Fruit fly (Drosophila melanogaster): ENCODE measurements around the gene Acbp1.

The Acbp1 gene

dm6 chr2L:8204366-8204765, 42.1 kb upstream of the Acbp1 start:
- peak; percentile 32; the same call in 1 of the 3 replicates for TF ChIP-seq mld (GFP tag; IDR thresholded peaks at IDR 0.05; ENCODE audit: partially characterized antibody)
- TF ChIP-seq Pdp1 (GFP tag; optimal IDR thresholded peaks at IDR 0.05): peak in 1 of 2 experiments; percentile 78
- no peak for TF ChIP-seq Myb (GFP tag; optimal IDR thresholded peaks at IDR 0.05)
- no peak for TF ChIP-seq tna (GFP tag; IDR thresholded peaks at IDR 0.05; ENCODE audit: partially characterized antibody)
- 0 out of 3 replicates have a peak, but pooled peaks have one; percentile 10 for TF ChIP-seq ase (GFP tag; IDR thresholded peaks at IDR 0.05)

DNA sequence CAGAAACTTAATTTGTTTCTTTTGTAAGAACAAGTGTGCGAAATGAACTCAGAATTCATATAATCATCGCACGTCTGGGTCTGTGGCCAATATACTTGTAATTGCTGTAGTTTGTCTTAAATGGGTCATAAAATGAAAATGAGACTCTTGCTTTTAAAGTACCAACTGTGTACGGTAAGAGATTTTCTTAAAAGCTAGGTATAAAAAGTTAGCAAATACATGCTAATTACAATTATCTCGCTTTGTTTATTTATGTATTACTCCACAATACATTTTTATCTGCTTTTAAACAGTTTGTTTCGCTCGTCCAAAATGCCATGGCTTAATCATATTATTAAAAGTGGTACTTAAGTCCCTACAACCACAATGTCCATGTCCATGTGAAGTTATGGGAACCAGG, 41.5 kb upstream of the Acbp1 start:
- TF ChIP-seq CG8478 (optimal IDR thresholded peaks at IDR 0.05) (no peak), Stat92E (GFP tag; optimal IDR thresholded peaks at IDR 0.05) (no peak), usp (GFP tag; optimal IDR thresholded peaks at IDR 0.05) (no peak), CG5245 (GFP tag; optimal IDR thresholded peaks at IDR 0.05) (no peak), CG4820 (GFP tag; optimal IDR thresholded peaks at IDR 0.05) (no peak), CG12744 (GFP tag; optimal IDR thresholded peaks at IDR 0.05) (no peak), Ptx1 (GFP tag; IDR thresholded peaks at IDR 0.05) (no peak), B-H2 (GFP tag; optimal IDR thresholded peaks at IDR 0.05) (peak; percentile 2), CG13296 (GFP tag; optimal IDR thresholded peaks at IDR 0.05) (peak; percentile 12), CG13894 (tag; optimal IDR thresholded peaks at IDR 0.05) (peak; percentile 56), CG2678 (tag; optimal IDR thresholded peaks at IDR 0.05) (peak; percentile 31), exex (tag; optimal IDR thresholded peaks at IDR 0.05) (peak; percentile 6), CG12391 (tag; optimal IDR thresholded peaks at IDR 0.05) (no peak), Med (GFP tag) (peak; percentile 5)

dm6 chr2L:8202569-8202968, 40.3 kb upstream of the Acbp1 start:
- TF ChIP-seq ab (GFP tag; optimal IDR thresholded peaks at IDR 0.05) (no peak), nom (GFP tag; optimal IDR thresholded peaks at IDR 0.05) (peak; percentile 69), Hmr (GFP tag; optimal IDR thresholded peaks at IDR 0.05) (no peak)

DNA sequence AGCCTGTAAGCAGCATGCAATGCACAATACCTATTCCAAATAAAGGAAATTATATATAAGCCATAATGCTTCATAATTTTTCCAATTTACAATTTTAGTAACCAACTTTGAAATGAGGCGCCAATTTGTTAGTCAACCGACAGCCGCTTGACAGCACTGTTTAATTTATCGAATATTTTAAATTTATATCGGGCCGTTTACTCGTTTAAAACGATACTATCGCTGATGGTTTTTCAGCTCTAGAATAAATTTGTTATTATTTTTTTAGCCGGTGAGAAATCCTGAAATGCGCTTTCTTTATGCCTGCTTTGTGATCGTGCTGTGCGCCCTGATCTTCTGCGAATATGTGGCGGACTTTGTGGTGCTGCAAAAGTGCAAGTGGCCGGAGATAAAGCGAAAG, 36.5 kb upstream of the Acbp1 start, which contains the start of gene PGAP5:
Gene PGAP5, plus strand, starts transcription at position 126 of the 400 bp plus-strand sequence.
- no peak for TF ChIP-seq grau (tag; optimal IDR thresholded peaks at IDR 0.05)
- TF ChIP-seq Doc3 (GFP tag; IDR thresholded peaks at IDR 0.05; ENCODE audit: partially characterized antibody): peak; percentile 96
- no peak for TF ChIP-seq CG6813 (GFP tag; optimal IDR thresholded peaks at IDR 0.05)
- no peak for TF ChIP-seq disco-r (GFP tag; optimal IDR thresholded peaks at IDR 0.05)
- TF ChIP-seq E2f2 (GFP tag; IDR thresholded peaks at IDR 0.05): peak; percentile 99
- no peak for TF ChIP-seq Hr3 (GFP tag; optimal IDR thresholded peaks at IDR 0.05)
- TF ChIP-seq Dbx (GFP tag; IDR thresholded peaks at IDR 0.05): peak; percentile 76; the same call in 2 of the 3 replicates
- TF ChIP-seq CG12659 (GFP tag; optimal IDR thresholded peaks at IDR 0.05): peak; percentile 48
- no peak for TF ChIP-seq CG12769 (tag; optimal IDR thresholded peaks at IDR 0.05)
- TF ChIP-seq Ravus (GFP tag; IDR thresholded peaks at IDR 0.05): no peak
- TF ChIP-seq CG10209 (GFP tag; optimal IDR thresholded peaks at IDR 0.05): no peak
- peak; percentile 99 for TF ChIP-seq CG11560 (tag; IDR thresholded peaks at IDR 0.05)
- no peak for TF ChIP-seq CG17912 (GFP tag; optimal IDR thresholded peaks at IDR 0.05)
- TF ChIP-seq sqz (GFP tag; optimal IDR thresholded peaks at IDR 0.05): no peak
- no peak for TF ChIP-seq CG9932 (GFP tag; IDR thresholded peaks at IDR 0.05)
- peak; percentile 35 for TF ChIP-seq CG4617 (GFP tag; optimal IDR thresholded peaks at IDR 0.05; ENCODE audit: borderline replicate concordance)
- peak; percentile 85 for TF ChIP-seq CG14860 (GFP tag; IDR thresholded peaks at IDR 0.05; ENCODE audit: partially characterized antibody)
- TF ChIP-seq Sox100B (GFP tag; optimal IDR thresholded peaks at IDR 0.05): no peak
- peak; percentile 56 for TF ChIP-seq CG2116 (GFP tag; optimal IDR thresholded peaks at IDR 0.05)
- no peak for TF ChIP-seq ham (GFP tag; IDR thresholded peaks at IDR 0.05)
- peak; percentile 24 for TF ChIP-seq pho (GFP tag; optimal IDR thresholded peaks at IDR 0.05)
- TF ChIP-seq run (tag; optimal IDR thresholded peaks at IDR 0.05): no peak
- peak; percentile 2 for TF ChIP-seq zfh2 (GFP tag; optimal IDR thresholded peaks at IDR 0.05)
- peak; percentile 98 for TF ChIP-seq hbn (GFP tag; IDR thresholded peaks at IDR 0.05; ENCODE audit: partially characterized antibody)
- TF ChIP-seq CG16779 (GFP tag; IDR thresholded peaks at IDR 0.05): no peak

Data from whole organism, embryonic.